Worm (Caenorhabditis elegans) whole organism, L1 larva: ENCODE measurements around the gene smk-1.

Source experiments
- C04F5.9 ChIP-seq: sonication (generic microtip); optimal IDR thresholded peaks from 2 replicates; lab custom pipeline; 2016; ENCODE audit warnings: missing genetic modification characterization, missing compliant biosample characterization
- Y116A8C.19 ChIP-seq: sonication (generic microtip); optimal IDR thresholded peaks from 2 replicates; lab custom pipeline; 2016; ENCODE audit warnings: missing compliant biosample characterization, missing genetic modification characterization, borderline replicate concordance
- ceh-63 ChIP-seq: fragments of 200-800 bp; sonication (Bioruptor generic); optimal IDR thresholded peaks from 2 replicates; lab custom pipeline; 2018; ENCODE audit warnings: mild to moderate bottlenecking, missing genetic modification characterization, missing compliant biosample characterization
- ceh-82 ChIP-seq, 3 experiments: fragments of 150-350 bp in 1 of 3; sonication (generic microtip) in 2 of 3; optimal IDR thresholded peaks; 2 replicates each; lab custom pipeline; 2014 to 2017; ENCODE audit warnings: missing biosample characterization in 3 of 3, missing genetic modification characterization in 3 of 3
- efl-1 ChIP-seq, 4 experiments: fragments of 150-350 bp; optimal IDR thresholded peaks in 3 of 4; peaks in 1 of 4; 1 replicate in 1 of 4; 2 replicates in 3 of 4; lab custom pipeline; 2014; ENCODE audit warnings: missing biosample characterization in 2 of 4, missing genetic modification characterization in 2 of 4, missing genetic modification reagents in 2 of 4
- egl-13 ChIP-seq: sonication (generic microtip); optimal IDR thresholded peaks from 2 replicates; lab custom pipeline; 2016; ENCODE audit warnings: missing genotype, missing genetic modification reagents, missing genetic modification characterization, missing compliant biosample characterization
- ets-5 ChIP-seq: fragments of 200-800 bp; sonication (Bioruptor generic); IDR thresholded peaks from 2 replicates; pipeline ENCODE4 v1.3.6; 2022; ENCODE audit warnings: missing genetic modification characterization, missing compliant biosample characterization
- fkh-4 ChIP-seq: sonication (generic microtip); optimal IDR thresholded peaks from 2 replicates; lab custom pipeline; 2016; ENCODE audit warnings: missing compliant biosample characterization, missing genetic modification characterization, borderline replicate concordance
- grh-1 ChIP-seq: fragments of 200-800 bp; sonication (Bioruptor generic); IDR thresholded peaks from 2 replicates; pipeline ENCODE4 v1.3.6; 2022; ENCODE audit warnings: missing genetic modification reagents, missing genetic modification characterization, missing compliant biosample characterization
- hlh-17 ChIP-seq: fragments of 200-800 bp; sonication (Bioruptor generic); optimal IDR thresholded peaks from 2 replicates; lab custom pipeline; 2018; ENCODE audit warnings: missing genetic modification characterization, mild to moderate bottlenecking, missing compliant biosample characterization, moderate library complexity, borderline replicate concordance
- hlh-4 ChIP-seq: sonication (generic microtip); optimal IDR thresholded peaks from 2 replicates; lab custom pipeline; 2016; ENCODE audit warnings: mild to moderate bottlenecking, missing genetic modification characterization, missing compliant biosample characterization
- isw-1 ChIP-seq: fragments of 200-800 bp; sonication (Bioruptor generic); IDR thresholded peaks from 2 replicates; pipeline ENCODE4 v1.3.6; 2022; ENCODE audit warnings: missing genetic modification characterization, missing compliant biosample characterization
- lin-13 ChIP-seq: fragments of 150-350 bp; optimal IDR thresholded peaks from 2 replicates; lab custom pipeline; 2014; ENCODE audit warnings: missing biosample characterization, missing genetic modification reagents, missing genetic modification characterization
- lin-14 ChIP-seq: fragments of 200-800 bp; sonication (Bioruptor generic); optimal IDR thresholded peaks from 2 replicates; lab custom pipeline; 2018; ENCODE audit warnings: mild to moderate bottlenecking, missing genetic modification characterization, moderate library complexity, missing compliant biosample characterization
- lin-35 ChIP-seq, 2 experiments: fragments of 150-350 bp; optimal IDR thresholded peaks; 2 replicates each; lab custom pipeline; 2014; ENCODE audit warnings: missing biosample characterization in 2 of 2, missing genetic modification characterization in 2 of 2, missing genetic modification reagents in 2 of 2
- lsy-2 ChIP-seq, 2 experiments: fragments of 150-350 bp; optimal IDR thresholded peaks; 2 replicates each; lab custom pipeline; 2014; ENCODE audit warnings: missing biosample characterization in 2 of 2, missing genetic modification characterization in 2 of 2
- mdl-1 ChIP-seq, 2 experiments: fragments of 150-350 bp; optimal IDR thresholded peaks; 2 replicates each; lab custom pipeline; 2014 to 2017; ENCODE audit warnings: missing biosample characterization in 2 of 2, missing genetic modification characterization in 2 of 2, inconsistent platforms in 1 of 2
- mef-2 ChIP-seq: fragments of 150-350 bp; optimal IDR thresholded peaks from 2 replicates; lab custom pipeline; 2014; ENCODE audit warnings: missing biosample characterization, missing genetic modification characterization
- nhr-12 ChIP-seq: sonication (generic microtip); optimal IDR thresholded peaks from 2 replicates; lab custom pipeline; 2017; ENCODE audit warnings: missing biosample characterization, missing genetic modification characterization
- nhr-19 ChIP-seq: fragments of 200-800 bp; sonication (Bioruptor generic); conservative IDR thresholded peaks from 2 replicates; pipeline ENCODE4 v1.3.6; 2022; ENCODE audit warnings: missing genetic modification characterization, missing compliant biosample characterization
- nhr-20 ChIP-seq: sonication (generic microtip); optimal IDR thresholded peaks from 2 replicates; lab custom pipeline; 2016; ENCODE audit warnings: mild to moderate bottlenecking, missing genetic modification characterization, missing compliant biosample characterization
- nhr-71 ChIP-seq: sonication (generic microtip); optimal IDR thresholded peaks from 2 replicates; lab custom pipeline; 2016; ENCODE audit warnings: mild to moderate bottlenecking, missing genetic modification characterization, moderate library complexity, missing compliant biosample characterization
- nhr-77 ChIP-seq: fragments of 150-350 bp; optimal IDR thresholded peaks from 2 replicates; lab custom pipeline; 2014; ENCODE audit warnings: missing biosample characterization, missing genetic modification characterization
- nhr-84 ChIP-seq: sonication (generic microtip); optimal IDR thresholded peaks from 2 replicates; lab custom pipeline; 2017; ENCODE audit warnings: missing biosample characterization, missing genetic modification characterization
- pag-3 ChIP-seq: sonication (generic microtip); optimal IDR thresholded peaks from 2 replicates; lab custom pipeline; 2017; ENCODE audit warnings: missing genetic modification characterization, mild to moderate bottlenecking, missing compliant biosample characterization, antibody characterized with exemption, borderline replicate concordance; ENCODE audit not compliant: insufficient read depth
- rnt-1 ChIP-seq: sonication (generic microtip); optimal IDR thresholded peaks from 2 replicates; lab custom pipeline; 2016; ENCODE audit warnings: mild to moderate bottlenecking, missing genetic modification characterization, moderate library complexity, missing compliant biosample characterization
- snpc-4 ChIP-seq: fragments of 150-350 bp; optimal IDR thresholded peaks from 2 replicates; lab custom pipeline; 2014; ENCODE audit warnings: missing biosample characterization, missing genetic modification characterization
- snu-23 ChIP-seq: sonication (generic microtip); optimal IDR thresholded peaks from 2 replicates; lab custom pipeline; 2016; ENCODE audit warnings: missing genetic modification characterization, missing compliant biosample characterization
- sptf-1 ChIP-seq: fragments of 150-350 bp; optimal IDR thresholded peaks from 2 replicates; lab custom pipeline; 2014; ENCODE audit warnings: missing biosample characterization, missing genetic modification characterization
- tbx-2 ChIP-seq: sonication (generic microtip); optimal IDR thresholded peaks from 2 replicates; lab custom pipeline; 2016; ENCODE audit warnings: missing genetic modification characterization, missing compliant biosample characterization
- unc-130 ChIP-seq: fragments of 150-350 bp; optimal IDR thresholded peaks from 2 replicates; lab custom pipeline; 2017; ENCODE audit warnings: missing biosample characterization, missing genetic modification characterization, inconsistent platforms
- unc-30 ChIP-seq: sonication (generic microtip); optimal IDR thresholded peaks from 2 replicates; lab custom pipeline; 2017; ENCODE audit warnings: missing biosample characterization, missing genetic modification characterization
- unc-62 ChIP-seq: fragments of 150-350 bp; optimal IDR thresholded peaks from 2 replicates; lab custom pipeline; 2014; ENCODE audit warnings: missing biosample characterization, missing genetic modification reagents, missing genetic modification characterization
- unc-86 ChIP-seq: sonication (generic microtip); optimal IDR thresholded peaks from 2 replicates; lab custom pipeline; 2016; ENCODE audit warnings: missing genetic modification characterization, missing compliant biosample characterization
- zip-4 ChIP-seq: fragments of 200-800 bp; sonication (Bioruptor generic); optimal IDR thresholded peaks from 2 replicates; lab custom pipeline; 2018; ENCODE audit warnings: mild to moderate bottlenecking, missing genetic modification characterization, moderate library complexity, missing compliant biosample characterization
- ztf-11 ChIP-seq, 2 experiments: sonication (generic microtip); optimal IDR thresholded peaks; 2 replicates each; lab custom pipeline; 2016 to 2017; ENCODE audit warnings: missing genetic modification characterization in 2 of 2, missing biosample characterization in 1 of 2, missing compliant biosample characterization in 1 of 2

The smk-1 gene

DNA sequence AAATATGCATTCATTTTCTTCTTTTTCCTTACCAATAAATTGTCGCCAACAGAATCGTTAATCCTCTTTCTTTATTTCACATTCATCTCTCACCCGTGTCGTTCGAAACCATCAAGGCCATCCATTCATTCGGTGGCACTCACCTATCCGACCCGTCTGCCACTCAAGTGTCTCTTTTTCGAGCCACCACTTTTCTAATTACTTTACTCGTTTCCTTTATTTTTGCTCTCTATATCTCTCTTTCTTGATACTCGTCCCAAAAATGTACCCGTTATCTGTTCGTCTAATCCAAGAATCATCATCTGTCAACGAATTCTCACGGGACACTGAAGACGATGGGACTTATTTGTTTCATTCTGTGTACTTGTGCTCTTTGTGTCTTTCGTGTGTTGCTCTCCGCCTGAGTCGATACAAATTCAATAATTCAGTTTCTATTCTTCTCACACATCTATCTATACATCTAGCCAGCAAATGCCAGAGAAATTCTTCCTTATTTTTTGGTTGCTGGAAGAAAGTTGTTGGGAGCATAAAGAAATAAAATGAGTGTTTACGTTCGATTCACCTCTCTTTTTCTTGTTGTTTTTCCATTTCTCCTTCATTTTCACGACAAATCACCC is 14.8 kb upstream of the smk-1 start (continued):
- TF ChIP-seq zip-4 (GFP tag; lab: Kevin White, UChicago) = no peak
- TF ChIP-seq hlh-4 (tag; lab: Kevin White, UChicago) = no peak
- no peak for TF ChIP-seq lin-13
- peak; percentile 38 for TF ChIP-seq lin-14 (GFP tag; lab: Kevin White, UChicago)
- no peak for TF ChIP-seq efl-1 (optimal IDR thresholded peaks at IDR 0.05; lab: Kevin White, UChicago)
- TF ChIP-seq efl-1 (GFP tag; optimal IDR thresholded peaks at IDR 0.05 in 1 of 2; lab: Kevin White, UChicago) = peak in 1 of 2 experiments; percentile 75
- no peak for TF ChIP-seq nhr-12 (tag; lab: Kevin White, UChicago)
- TF ChIP-seq unc-30 (tag; lab: Kevin White, UChicago) = no peak
- TF ChIP-seq nhr-84 = no peak
- no peak for TF ChIP-seq unc-86 (tag; lab: Kevin White, UChicago)
- TF ChIP-seq nhr-20 = no peak
- no peak for TF ChIP-seq C04F5.9
- TF ChIP-seq ets-5 (GFP tag; lab: Robert Waterston, UW) = no peak
- TF ChIP-seq nhr-77 = no peak
- TF ChIP-seq ztf-11 (tag; optimal IDR thresholded peaks at IDR 0.05; lab: Kevin White, UChicago) = no peak
- TF ChIP-seq mef-2 (tag; lab: Kevin White, UChicago) = no peak
- TF ChIP-seq fkh-4 (tag; lab: Kevin White, UChicago) = no peak
- no peak for TF ChIP-seq tbx-2 (tag; lab: Kevin White, UChicago)
- TF ChIP-seq unc-62 (GFP tag; lab: Kevin White, UChicago) = no peak
- TF ChIP-seq egl-13 (tag; lab: Kevin White, UChicago) = no peak
- TF ChIP-seq ceh-63 = no peak

ce11 chrV:8594105-8594964 is 13.3 kb upstream of the smk-1 start, which contains the start of gene tag-196:
tag-196 (plus strand) TSS chrV:8594914.
- TF ChIP-seq snu-23 (GFP tag; lab: Kevin White, UChicago) (peak; percentile 8), sptf-1 (tag; lab: Kevin White, UChicago) (no peak), pag-3 (tag; lab: Kevin White, UChicago) (peak; percentile 44), snpc-4 (no peak), nhr-77 (no peak), nhr-19 (peak; percentile 36; the same call in 1 of the 2 replicates), mdl-1 (tag; optimal IDR thresholded peaks at IDR 0.05; lab: Kevin White, UChicago) (peak in 1 of 2 experiments; percentile 18), unc-130 (tag; lab: Kevin White, UChicago) (peak; percentile 74), grh-1 (no peak), unc-86 (tag; lab: Kevin White, UChicago) (no peak), nhr-71 (peak; percentile 68), mef-2 (tag; lab: Kevin White, UChicago) (no peak), nhr-20 (peak; percentile 12), lsy-2 (tag; optimal IDR thresholded peaks at IDR 0.05; lab: Kevin White, UChicago) (peak; percentile 38 to 41), hlh-4 (tag; lab: Kevin White, UChicago) (no peak), ceh-82 (tag; optimal IDR thresholded peaks at IDR 0.05; lab: Kevin White, UChicago) (no peak), hlh-17 (no peak), ets-5 (GFP tag; lab: Robert Waterston, UW) (no peak), efl-1 (optimal IDR thresholded peaks at IDR 0.05; lab: Kevin White, UChicago) (no peak), efl-1 (GFP tag; optimal IDR thresholded peaks at IDR 0.05 in 1 of 2; lab: Kevin White, UChicago) (peak; percentile 6 to 82), ztf-11 (tag; optimal IDR thresholded peaks at IDR 0.05; lab: Kevin White, UChicago) (peak in 1 of 2 experiments; percentile 15), lin-35 (GFP tag; optimal IDR thresholded peaks at IDR 0.05; lab: Kevin White, UChicago) (peak in 1 of 2 experiments; percentile 28), rnt-1 (peak; percentile 80), Y116A8C.19 (tag; lab: Kevin White, UChicago) (no peak), lin-14 (GFP tag; lab: Kevin White, UChicago) (peak; percentile 76), isw-1 (no peak)
